Fruit fly (Drosophila melanogaster): ENCODE data around the gene Acbp6.

- peak; percentile 35 for TF ChIP-seq OdsH (GFP tag; optimal IDR thresholded peaks at IDR 0.05)
- TF ChIP-seq CG9705 (GFP tag; optimal IDR thresholded peaks at IDR 0.05), result peak; percentile 8
- TF ChIP-seq lola (GFP tag; optimal IDR thresholded peaks at IDR 0.05), result no peak
- TF ChIP-seq GATAd (GFP tag; optimal IDR thresholded peaks at IDR 0.05), result no peak
- peak; percentile 56 for TF ChIP-seq br (GFP tag; optimal IDR thresholded peaks at IDR 0.05)
- TF ChIP-seq Dfd (GFP tag; optimal IDR thresholded peaks at IDR 0.05), result no peak
- TF ChIP-seq usp (GFP tag; optimal IDR thresholded peaks at IDR 0.05), result no peak
- TF ChIP-seq h (GFP tag; optimal IDR thresholded peaks at IDR 0.05), result peak; percentile 31
- no peak for TF ChIP-seq dl (GFP tag; optimal IDR thresholded peaks at IDR 0.05; ENCODE audit: insufficient read depth in 1 of 2, partially characterized antibody in 2 of 2)
- TF ChIP-seq fru (GFP tag; optimal IDR thresholded peaks at IDR 0.05), result peak; percentile 59
- TF ChIP-seq brk (GFP tag; optimal IDR thresholded peaks at IDR 0.05), result no peak
Observed at dm6 chr3L:7155522-7155978, 26.8 kb downstream of the Acbp6 start.

Data from whole organism, wandering third instar larva.